Worm (Caenorhabditis elegans) whole organism, L4 larva: ENCODE data around the gene fubl-3.

Experiments used
- Y48G9A.11 ChIP-seq: fragments of 200-800 bp; sonication (Bioruptor generic); IDR thresholded peaks from 2 replicates; pipeline ENCODE4 v1.3.6; 2022; ENCODE audit warnings: missing genetic modification reagents, missing genetic modification characterization, missing compliant biosample characterization
- ceh-20 ChIP-seq: fragments of 200-800 bp; sonication (Bioruptor generic); IDR thresholded peaks from 2 replicates; pipeline ENCODE4 v1.3.6; 2022; ENCODE audit warnings: missing genetic modification reagents, missing genetic modification characterization, missing compliant biosample characterization
- fkh-10 ChIP-seq: fragments of 150-350 bp; optimal IDR thresholded peaks from 2 replicates; lab custom pipeline; 2014; ENCODE audit warnings: missing biosample characterization, missing genetic modification reagents, missing genetic modification characterization
- hlh-11 ChIP-seq: fragments of 200-800 bp; sonication (Bioruptor generic); optimal IDR thresholded peaks from 2 replicates; lab custom pipeline; 2018; ENCODE audit warnings: mild to moderate bottlenecking, missing genetic modification characterization, missing compliant biosample characterization
- lin-13 ChIP-seq: fragments of 150-350 bp; optimal IDR thresholded peaks from 2 replicates; lab custom pipeline; 2014; ENCODE audit warnings: missing biosample characterization, missing genetic modification reagents, missing genetic modification characterization
- lin-15B ChIP-seq: fragments of 150-350 bp; sonication (generic microtip); optimal IDR thresholded peaks from 3 replicates; lab custom pipeline; 2014; ENCODE audit warnings: missing biosample characterization, missing genetic modification characterization
- mxl-2 ChIP-seq: fragments of 200-800 bp; sonication (Bioruptor generic); conservative IDR thresholded peaks from 2 replicates; pipeline ENCODE4 v1.3.6; 2022; ENCODE audit warnings: missing genetic modification reagents, missing genetic modification characterization, missing compliant biosample characterization
- nhr-237 ChIP-seq: sonication (generic microtip); optimal IDR thresholded peaks from 2 replicates; lab custom pipeline; 2017; ENCODE audit warnings: missing biosample characterization, missing genetic modification characterization
- nhr-76 ChIP-seq: fragments of 150-350 bp; optimal IDR thresholded peaks from 2 replicates; lab custom pipeline; 2014; ENCODE audit warnings: missing biosample characterization, missing genetic modification characterization
- pqm-1 ChIP-seq: sonication (generic microtip); optimal IDR thresholded peaks from 2 replicates; lab custom pipeline; 2017; ENCODE audit warnings: missing biosample characterization, missing genetic modification characterization
- zag-1 ChIP-seq: fragments of 150-350 bp; optimal IDR thresholded peaks from 2 replicates; lab custom pipeline; 2014; ENCODE audit warnings: missing biosample characterization, missing genetic modification characterization
- zfp-2 ChIP-seq: sonication (generic microtip); optimal IDR thresholded peaks from 2 replicates; lab custom pipeline; 2016; ENCODE audit warnings: mild to moderate bottlenecking, missing genetic modification characterization, missing compliant biosample characterization
- ztf-11 ChIP-seq: fragments of 150-350 bp; optimal IDR thresholded peaks from 2 replicates; lab custom pipeline; 2014; ENCODE audit warnings: missing biosample characterization, missing genetic modification characterization

ce11 chrX:17408855-17409254 lies 25.4 kb upstream of the fubl-3 start:
- TF ChIP-seq pqm-1, result no peak
- no peak for TF ChIP-seq hlh-11 (tag; lab: Kevin White, UChicago)
- TF ChIP-seq nhr-237 (tag; lab: Kevin White, UChicago), result no peak
- TF ChIP-seq zag-1 (tag; lab: Kevin White, UChicago), result no peak
- no peak for TF ChIP-seq ceh-20 (GFP tag; lab: Robert Waterston, UW)
- TF ChIP-seq Y48G9A.11 (GFP tag; lab: Robert Waterston, UW), result no peak
- no peak for TF ChIP-seq ztf-11 (tag; lab: Kevin White, UChicago)
- no peak for TF ChIP-seq zfp-2
- no peak for TF ChIP-seq lin-15B (tag; lab: Kevin White, UChicago)
- no peak for TF ChIP-seq fkh-10 (GFP tag; lab: Kevin White, UChicago)
- TF ChIP-seq mxl-2 (GFP tag; lab: Robert Waterston, UW), result no peak
- no peak for TF ChIP-seq nhr-76 (tag; lab: Kevin White, UChicago)
- TF ChIP-seq lin-13 (GFP tag; lab: Kevin White, UChicago), result no peak
